Fruit fly (Drosophila melanogaster): Measurements from ENCODE around the gene osa.

dm6 chr3R:17707799-17708198, 10.4 kb downstream of the osa start:
- no peak for TF ChIP-seq CG8478 (optimal IDR thresholded peaks at IDR 0.05)
- TF ChIP-seq CTCF (optimal IDR thresholded peaks at IDR 0.05), result no peak
